Fruit fly (Drosophila melanogaster) whole organism, prepupa: ENCODE data around the gene CG13084.

Experiments used
- Blimp-1 ChIP-seq: fragments of 200-800 bp; sonication (Bioruptor generic); optimal IDR thresholded peaks from 3 replicates; lab custom pipeline; 2017; ENCODE audit warnings: missing biosample characterization, missing genetic modification characterization, mild to moderate bottlenecking, moderate library complexity, missing genetic modification reagents
- CG10669 ChIP-seq: fragments of 200-800 bp; sonication (Bioruptor generic); optimal IDR thresholded peaks from 3 replicates; lab custom pipeline; 2018; ENCODE audit warnings: missing biosample characterization, mild to moderate bottlenecking, missing genetic modification characterization, moderate library complexity
- CG15336 ChIP-seq: fragments of 200-800 bp; sonication (Bioruptor generic); IDR thresholded peaks from 2 replicates; pipeline ENCODE4 v1.3.6; 2022; ENCODE audit warnings: missing biosample characterization, missing genetic modification characterization
- CG1621 ChIP-seq: fragments of 200-800 bp; sonication (Bioruptor generic); optimal IDR thresholded peaks from 3 replicates; lab custom pipeline; 2018; ENCODE audit warnings: missing biosample characterization, mild to moderate bottlenecking, missing genetic modification characterization
- CG16779 ChIP-seq: fragments of 200-800 bp; sonication (Bioruptor generic); optimal IDR thresholded peaks from 3 replicates; lab custom pipeline; 2017; ENCODE audit warnings: missing biosample characterization, mild to moderate bottlenecking, missing genetic modification characterization
- CG3032 ChIP-seq: fragments of 200-800 bp; optimal IDR thresholded peaks from 2 replicates; lab custom pipeline; 2019; ENCODE audit warnings: missing biosample characterization, mild to moderate bottlenecking, missing genetic modification characterization, moderate library complexity
- CG31627 ChIP-seq: fragments of 200-800 bp; sonication (Bioruptor generic); optimal IDR thresholded peaks from 3 replicates; lab custom pipeline; 2016; ENCODE audit warnings: missing biosample characterization, missing genetic modification characterization
- CG32006 ChIP-seq: fragments of 200-800 bp; sonication (Bioruptor generic); optimal IDR thresholded peaks from 3 replicates; lab custom pipeline; 2017; ENCODE audit warnings: missing biosample characterization, mild to moderate bottlenecking, missing genetic modification characterization
- CG3919 ChIP-seq: fragments of 200-800 bp; sonication (Bioruptor generic); optimal IDR thresholded peaks from 3 replicates; lab custom pipeline; 2016; ENCODE audit warnings: missing biosample characterization, missing genetic modification characterization
- CG4318 ChIP-seq: fragments of 200-800 bp; sonication (Bioruptor generic); optimal IDR thresholded peaks from 3 replicates; lab custom pipeline; 2017; ENCODE audit warnings: missing biosample characterization, mild to moderate bottlenecking, missing genetic modification characterization
- CG6163 ChIP-seq: fragments of 200-800 bp; sonication (Bioruptor generic); IDR thresholded peaks from 3 replicates; pipeline ENCODE4 v1.3.6; 2022; ENCODE audit warnings: missing biosample characterization, missing genetic modification characterization
- CG6276 ChIP-seq: fragments of 200-800 bp; sonication (Bioruptor generic); optimal IDR thresholded peaks from 2 replicates; lab custom pipeline; 2017; ENCODE audit warnings: missing biosample characterization, mild to moderate bottlenecking, missing genetic modification characterization
- CG6792 ChIP-seq: fragments of 200-800 bp; sonication (Bioruptor generic); optimal IDR thresholded peaks from 3 replicates; lab custom pipeline; 2016; ENCODE audit warnings: missing biosample characterization, missing genetic modification characterization
- CG6808 ChIP-seq: fragments of 200-800 bp; sonication (Bioruptor generic); optimal IDR thresholded peaks from 3 replicates; lab custom pipeline; 2017; ENCODE audit warnings: missing biosample characterization, missing genetic modification characterization, mild to moderate bottlenecking, moderate library complexity, missing genetic modification reagents
- CG6854 ChIP-seq: fragments of 200-800 bp; sonication (Bioruptor generic); optimal IDR thresholded peaks from 2 replicates; lab custom pipeline; 2017; ENCODE audit warnings: missing biosample characterization, mild to moderate bottlenecking, missing genetic modification characterization
- CG8119 ChIP-seq: fragments of 200-800 bp; sonication (Bioruptor generic); IDR thresholded peaks from 3 replicates; pipeline ENCODE4 v1.3.6; 2022; ENCODE audit warnings: missing biosample characterization, missing genetic modification characterization
- CG8319 ChIP-seq: fragments of 200-800 bp; sonication (Bioruptor generic); optimal IDR thresholded peaks from 3 replicates; lab custom pipeline; 2016; ENCODE audit warnings: missing biosample characterization, missing genetic modification characterization
- CG8632 ChIP-seq: fragments of 200-800 bp; sonication (Bioruptor generic); optimal IDR thresholded peaks from 3 replicates; lab custom pipeline; 2016; ENCODE audit warnings: missing biosample characterization, missing genetic modification characterization
- CG9139 ChIP-seq: fragments of 200-800 bp; sonication (Bioruptor generic); optimal IDR thresholded peaks from 3 replicates; lab custom pipeline; 2017; ENCODE audit warnings: missing biosample characterization, mild to moderate bottlenecking, missing genetic modification characterization
- Eip75B ChIP-seq: fragments of 200-800 bp; sonication (Bioruptor generic); optimal IDR thresholded peaks from 3 replicates; lab custom pipeline; 2016; ENCODE audit warnings: missing biosample characterization, missing genetic modification characterization
- Eip78C ChIP-seq: fragments of 200-800 bp; sonication (Bioruptor generic); peaks from one replicate; lab custom pipeline; 2016; ENCODE audit warnings: missing biosample characterization, missing genetic modification characterization
- Eip93F ChIP-seq: fragments of 200-800 bp; sonication (Bioruptor generic); optimal IDR thresholded peaks from 2 replicates; lab custom pipeline; 2016; ENCODE audit warnings: missing biosample characterization, mild to moderate bottlenecking, missing genetic modification characterization
- Ets21C ChIP-seq: fragments of 200-800 bp; sonication (Bioruptor generic); optimal IDR thresholded peaks from 3 replicates; lab custom pipeline; 2016; ENCODE audit warnings: missing biosample characterization, missing genetic modification characterization
- Ets96B ChIP-seq: fragments of 200-800 bp; optimal IDR thresholded peaks from 2 replicates; lab custom pipeline; 2019; ENCODE audit warnings: missing biosample characterization, mild to moderate bottlenecking, missing genetic modification characterization, moderate library complexity
- Gug ChIP-seq: fragments of 200-800 bp; sonication (Bioruptor generic); IDR thresholded peaks from 2 replicates; pipeline ENCODE4 v1.3.6; 2022; ENCODE audit warnings: missing biosample characterization, missing genetic modification characterization
- Hr39 ChIP-seq: fragments of 200-800 bp; sonication (Bioruptor generic); optimal IDR thresholded peaks from 2 replicates; lab custom pipeline; 2016; ENCODE audit warnings: missing biosample characterization, missing genetic modification characterization
- Lpt ChIP-seq: fragments of 200-800 bp; sonication (Bioruptor generic); optimal IDR thresholded peaks from 3 replicates; lab custom pipeline; 2016; ENCODE audit warnings: missing biosample characterization, missing genetic modification characterization
- Met ChIP-seq: fragments of 200-800 bp; sonication (Bioruptor generic); optimal IDR thresholded peaks from 3 replicates; lab custom pipeline; 2016; ENCODE audit warnings: missing biosample characterization, missing genetic modification characterization
- OdsH ChIP-seq: fragments of 200-800 bp; sonication (Bioruptor generic); optimal IDR thresholded peaks from 3 replicates; lab custom pipeline; 2016; ENCODE audit warnings: missing biosample characterization, missing genetic modification characterization
- Smox ChIP-seq: fragments of 200-800 bp; sonication (Bioruptor generic); optimal IDR thresholded peaks from 3 replicates; lab custom pipeline; 2016; ENCODE audit warnings: missing biosample characterization, missing genetic modification characterization
- Sox15 ChIP-seq: fragments of 200-800 bp; sonication (Bioruptor generic); optimal IDR thresholded peaks from 3 replicates; lab custom pipeline; 2016; ENCODE audit warnings: missing biosample characterization, missing genetic modification characterization
- acj6 ChIP-seq: fragments of 200-800 bp; sonication (Bioruptor generic); optimal IDR thresholded peaks from 3 replicates; lab custom pipeline; 2016; ENCODE audit warnings: missing biosample characterization, missing genetic modification characterization
- cyc ChIP-seq: fragments of 200-800 bp; sonication (Bioruptor generic); optimal IDR thresholded peaks from 3 replicates; lab custom pipeline; 2016; ENCODE audit warnings: missing biosample characterization, missing genetic modification characterization
- dac ChIP-seq: fragments of 200-800 bp; sonication (Bioruptor generic); optimal IDR thresholded peaks from 2 replicates; lab custom pipeline; 2017; ENCODE audit warnings: missing biosample characterization, mild to moderate bottlenecking, missing genetic modification characterization
- dsx ChIP-seq: fragments of 200-800 bp; optimal IDR thresholded peaks from 3 replicates; lab custom pipeline; 2019; ENCODE audit warnings: missing biosample characterization, mild to moderate bottlenecking, missing genetic modification characterization, moderate library complexity; ENCODE audit not compliant: poor library complexity, severe bottlenecking
- eg ChIP-seq: fragments of 200-800 bp; sonication (Bioruptor generic); IDR thresholded peaks from 3 replicates; pipeline ENCODE4 v1.3.6; 2022; ENCODE audit warnings: missing biosample characterization, missing genetic modification characterization
- esn ChIP-seq: fragments of 200-800 bp; sonication (Bioruptor generic); optimal IDR thresholded peaks from 2 replicates; lab custom pipeline; 2016; ENCODE audit warnings: missing biosample characterization, mild to moderate bottlenecking, missing genetic modification characterization, moderate library complexity
- fkh ChIP-seq: fragments of 200-800 bp; sonication (Bioruptor generic); optimal IDR thresholded peaks from 3 replicates; lab custom pipeline; 2017; ENCODE audit warnings: missing biosample characterization, mild to moderate bottlenecking, missing genetic modification characterization, moderate library complexity
- net ChIP-seq: fragments of 200-800 bp; sonication (Bioruptor generic); optimal IDR thresholded peaks from 3 replicates; lab custom pipeline; 2016; ENCODE audit warnings: missing biosample characterization, missing genetic modification characterization
- pdm3 ChIP-seq: fragments of 200-800 bp; sonication (Bioruptor generic); optimal IDR thresholded peaks from 3 replicates; lab custom pipeline; 2016; ENCODE audit warnings: missing biosample characterization, missing genetic modification characterization
- spab ChIP-seq: fragments of 200-800 bp; sonication (Bioruptor generic); optimal IDR thresholded peaks from 2 replicates; lab custom pipeline; 2017; ENCODE audit warnings: missing biosample characterization, mild to moderate bottlenecking, missing genetic modification characterization, missing genetic modification reagents
- ss ChIP-seq, 2 experiments: fragments of 200-800 bp; sonication (Bioruptor generic); optimal IDR thresholded peaks; 2 replicates in 1 of 2; 3 replicates in 1 of 2; lab custom pipeline; 2017 to 2018; ENCODE audit warnings: mild to moderate bottlenecking in 2 of 2, missing biosample characterization in 2 of 2, missing genetic modification characterization in 2 of 2, moderate library complexity in 1 of 2
- topi ChIP-seq: fragments of 200-800 bp; sonication (Bioruptor generic); optimal IDR thresholded peaks from 3 replicates; lab custom pipeline; 2016; ENCODE audit warnings: missing biosample characterization, missing genetic modification characterization
- vri ChIP-seq: fragments of 200-800 bp; sonication (Bioruptor generic); optimal IDR thresholded peaks from 3 replicates; lab custom pipeline; 2016; ENCODE audit warnings: missing biosample characterization, mild to moderate bottlenecking, missing genetic modification characterization

Gene CG13084

DNA sequence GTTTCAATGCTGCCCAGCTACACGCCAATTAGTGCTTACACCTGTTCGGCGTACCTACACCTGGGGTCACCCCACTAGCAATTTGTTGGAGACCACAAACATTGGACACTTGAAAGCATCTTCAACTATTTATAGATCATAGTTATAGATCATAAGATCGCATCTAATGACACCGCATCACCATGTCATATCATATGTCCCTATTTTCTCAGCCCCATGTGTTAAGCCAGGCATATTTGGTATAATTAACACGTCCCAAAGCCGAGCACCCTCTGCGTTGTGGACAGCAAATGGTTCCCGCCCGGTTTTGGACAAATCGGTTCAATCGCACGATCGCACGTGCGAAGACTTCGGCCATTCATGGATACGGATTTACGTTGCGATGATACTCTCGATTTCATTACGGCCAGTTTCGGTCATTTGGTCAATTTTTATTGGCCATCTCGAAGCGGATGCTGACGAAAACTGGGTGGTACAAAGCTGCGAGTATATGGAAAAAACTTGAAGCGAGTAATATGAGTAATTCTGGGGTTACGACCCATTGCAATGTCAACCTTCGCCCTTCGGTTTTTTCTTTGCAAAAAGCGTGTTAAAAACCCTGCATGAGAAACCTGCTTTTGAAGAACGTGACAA is 45.0 kb upstream of the CG13084 start (continued):
- TF ChIP-seq CG6792 (GFP tag; lab: Kevin White, UChicago) = peak; percentile 3
- TF ChIP-seq Ets21C (GFP tag; lab: Kevin White, UChicago) = peak; percentile 65
- no peak for TF ChIP-seq CG9139
- peak; percentile 14 for TF ChIP-seq Hr39 (GFP tag; lab: Kevin White, UChicago)
- peak; percentile 36 for TF ChIP-seq cyc (GFP tag; lab: Kevin White, UChicago)
- TF ChIP-seq fkh (GFP tag; lab: Kevin White, UChicago) = no peak
- TF ChIP-seq Blimp-1 (GFP tag; lab: Kevin White, UChicago) = peak; percentile 69
- peak; percentile 7 for TF ChIP-seq CG8319 (GFP tag; lab: Kevin White, UChicago)
- peak; percentile 11 for TF ChIP-seq CG31627 (GFP tag; lab: Kevin White, UChicago)
- TF ChIP-seq Sox15 (GFP tag; lab: Kevin White, UChicago) = peak; percentile 59
- no peak for TF ChIP-seq CG6276
- TF ChIP-seq net (GFP tag; lab: Kevin White, UChicago) = peak; percentile 86
- TF ChIP-seq CG32006 = peak; percentile 68
- TF ChIP-seq CG8119 (GFP tag; lab: Robert Waterston, UW) = peak; percentile 77
- TF ChIP-seq Smox (GFP tag; lab: Kevin White, UChicago) = peak; percentile 48
- peak; percentile 92 for TF ChIP-seq Eip78C (GFP tag; lab: Kevin White, UChicago)
- TF ChIP-seq dac = peak; percentile 67
- TF ChIP-seq OdsH = peak; percentile 83
- TF ChIP-seq pdm3 (GFP tag; lab: Kevin White, UChicago) = peak; percentile 61
- peak; percentile 49 for TF ChIP-seq topi
- TF ChIP-seq esn = no peak
- peak; percentile 21 for TF ChIP-seq CG8632
- TF ChIP-seq CG3919 (GFP tag; lab: Kevin White, UChicago) = peak; percentile 48
- TF ChIP-seq spab = peak; percentile 27
- TF ChIP-seq Ets96B (tag; lab: Kevin White, UChicago) = peak; percentile 81
- peak; percentile 71 for TF ChIP-seq CG6163 (GFP tag; lab: Robert Waterston, UW)
- TF ChIP-seq Met (GFP tag; lab: Kevin White, UChicago) = no peak
- no peak for TF ChIP-seq Eip93F (GFP tag; lab: Kevin White, UChicago)
- no peak for TF ChIP-seq ss (GFP tag; optimal IDR thresholded peaks at IDR 0.05; lab: Kevin White, UChicago)
- TF ChIP-seq CG10669 (GFP tag; lab: Kevin White, UChicago) = peak; percentile 44
- TF ChIP-seq CG15336 = peak; percentile 74
- TF ChIP-seq CG6854 (GFP tag; lab: Kevin White, UChicago) = no peak
- no peak; the same call in 1 of the 2 replicates for TF ChIP-seq Gug (GFP tag; lab: Robert Waterston, UW)
- peak; percentile 68 for TF ChIP-seq CG4318 (GFP tag; lab: Kevin White, UChicago)
- peak; percentile 33 for TF ChIP-seq CG16779
- peak; percentile 54; the same call in 2 of the 3 replicates for TF ChIP-seq eg (GFP tag; lab: Robert Waterston, UW)
- TF ChIP-seq, all 60 proteins: peak for 45

dm6 chr2L:19440285-19440684 is 44.4 kb upstream of the CG13084 start:
- TF ChIP-seq CG31627 (GFP tag; lab: Kevin White, UChicago) = no peak
- peak; percentile 43 for TF ChIP-seq Eip78C (GFP tag; lab: Kevin White, UChicago)

- TF ChIP-seq CG9139 (no peak), CG3032 (peak; percentile 18), Smox (GFP tag; lab: Kevin White, UChicago) (no peak), CG6163 (GFP tag; lab: Robert Waterston, UW) (peak; percentile 91), vri (peak; percentile 16), CG1621 (tag; lab: Kevin White, UChicago) (peak; percentile 28), CG10669 (GFP tag; lab: Kevin White, UChicago) (no peak), CG6792 (GFP tag; lab: Kevin White, UChicago) (no peak), Ets96B (tag; lab: Kevin White, UChicago) (peak; percentile 9), CG6808 (GFP tag; lab: Kevin White, UChicago) (peak; percentile 31), dsx (peak; percentile 49), ss (GFP tag; optimal IDR thresholded peaks at IDR 0.05; lab: Kevin White, UChicago) (peak; percentile 14 to 58), CG16779 (no peak), CG15336 (peak; percentile 25; the same call in 1 of the 2 replicates), Eip75B (GFP tag; lab: Kevin White, UChicago) (peak; percentile 78), acj6 (GFP tag; lab: Kevin White, UChicago) (peak; percentile 7), eg (GFP tag; lab: Robert Waterston, UW) (0 out of 3 replicates have a peak, but pooled peaks have one; percentile 34), CG8632 (peak; percentile 30), Lpt (GFP tag; lab: Kevin White, UChicago) (no peak), CG3919 (GFP tag; lab: Kevin White, UChicago) (peak; percentile 6), pdm3 (GFP tag; lab: Kevin White, UChicago) (peak; percentile 54), Eip93F (GFP tag; lab: Kevin White, UChicago) (no peak)
- TF ChIP-seq, all 60 proteins: peak for 15
Measured at dm6 chr2L:19440732-19441131, 44.0 kb upstream of the CG13084 start.
